Worm (Caenorhabditis elegans) whole organism, young adult: ENCODE measurements around the gene tex-2.

Experiments
- F10E7.11 ChIP-seq: sonication (generic microtip); optimal IDR thresholded peaks from 2 replicates; lab custom pipeline; 2017; ENCODE audit warnings: mild to moderate bottlenecking, missing genetic modification characterization, moderate library complexity, missing compliant biosample characterization
- K11D2.4 ChIP-seq: fragments of 200-800 bp; sonication (Bioruptor generic); IDR thresholded peaks from 2 replicates; pipeline ENCODE4 v1.3.6; 2022; ENCODE audit warnings: missing genetic modification reagents, missing genetic modification characterization, missing compliant biosample characterization
- dpl-1 ChIP-seq: fragments of 150-350 bp; optimal IDR thresholded peaks from 2 replicates; lab custom pipeline; 2014; ENCODE audit warnings: missing biosample characterization, missing genetic modification reagents, missing genetic modification characterization
- egl-18 ChIP-seq: fragments of 200-800 bp; sonication (Bioruptor generic); IDR thresholded peaks from 2 replicates; pipeline ENCODE4 v1.3.6; 2022; ENCODE audit warnings: missing genetic modification reagents, missing genetic modification characterization, missing compliant biosample characterization
- ekl-4 ChIP-seq: fragments of 200-800 bp; sonication (Bioruptor generic); IDR thresholded peaks from 2 replicates; pipeline ENCODE4 v1.3.6; 2022; ENCODE audit warnings: missing genetic modification reagents, missing genetic modification characterization, missing compliant biosample characterization
- ets-4 ChIP-seq: fragments of 200-800 bp; sonication (Bioruptor generic); optimal IDR thresholded peaks from 2 replicates; lab custom pipeline; 2018; ENCODE audit warnings: mild to moderate bottlenecking, missing genetic modification characterization, missing compliant biosample characterization
- nhr-120 ChIP-seq: fragments of 200-800 bp; sonication (Bioruptor generic); IDR thresholded peaks from 2 replicates; pipeline ENCODE4 v1.3.6; 2022; ENCODE audit warnings: missing genetic modification characterization, missing compliant biosample characterization
- pbrm-1 ChIP-seq: fragments of 200-800 bp; sonication (Bioruptor generic); IDR thresholded peaks from 2 replicates; pipeline ENCODE4 v1.3.6; 2022; ENCODE audit warnings: missing genetic modification reagents, missing genetic modification characterization, missing compliant biosample characterization
- unc-130 ChIP-seq: sonication (generic microtip); optimal IDR thresholded peaks from 2 replicates; lab custom pipeline; 2016; ENCODE audit warnings: missing genetic modification reagents, missing genetic modification characterization, missing compliant biosample characterization
- unc-62 ChIP-seq: fragments of 150-350 bp; optimal IDR thresholded peaks from 2 replicates; lab custom pipeline; 2014; ENCODE audit warnings: missing biosample characterization, missing genetic modification reagents, missing genetic modification characterization
- zim-3 ChIP-seq: sonication (generic microtip); optimal IDR thresholded peaks from 2 replicates; lab custom pipeline; 2017; ENCODE audit warnings: mild to moderate bottlenecking, missing genetic modification characterization, moderate library complexity, missing compliant biosample characterization
- ztf-22 ChIP-seq: fragments of 200-800 bp; sonication (Bioruptor generic); optimal IDR thresholded peaks from 2 replicates; lab custom pipeline; 2018; ENCODE audit warnings: mild to moderate bottlenecking, missing genetic modification characterization, moderate library complexity, missing compliant biosample characterization

DNA sequence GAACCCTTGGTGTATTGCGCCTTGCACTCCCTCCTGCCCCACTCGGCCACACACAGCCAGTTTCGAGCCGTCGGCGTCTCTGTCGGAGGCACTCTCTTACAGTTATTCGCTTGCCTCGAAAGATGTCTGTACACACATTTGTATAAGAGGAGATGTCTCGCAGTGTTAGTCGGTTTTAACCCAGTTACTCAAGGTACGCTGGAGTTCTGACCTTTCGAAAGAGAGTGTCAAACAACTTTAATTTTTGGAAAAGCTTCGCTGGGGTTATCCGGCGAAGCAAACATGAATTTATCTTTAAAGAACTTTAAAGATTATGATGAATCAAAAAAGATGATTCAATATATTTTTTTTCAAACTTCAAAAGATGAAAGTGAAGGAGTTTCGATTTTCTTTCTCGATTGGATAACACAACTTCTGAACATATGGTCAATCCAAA, 28.7 kb downstream of the tex-2 start:
- peak; percentile 100 for TF ChIP-seq pbrm-1 (GFP tag; lab: Robert Waterston, UW)
- TF ChIP-seq unc-130 (GFP tag; lab: Kevin White, UChicago) = peak; percentile 94
- peak; percentile 94 for TF ChIP-seq ets-4 (GFP tag; lab: Kevin White, UChicago)
- peak; percentile 93 for TF ChIP-seq nhr-120
- TF ChIP-seq ekl-4 (GFP tag; lab: Robert Waterston, UW) = peak; percentile 99
- TF ChIP-seq zim-3 (tag; lab: Kevin White, UChicago) = peak; percentile 95
- peak; percentile 98 for TF ChIP-seq ztf-22 (GFP tag; lab: Kevin White, UChicago)
- peak; percentile 95 for TF ChIP-seq egl-18 (GFP tag; lab: Robert Waterston, UW)
- peak; percentile 67 for TF ChIP-seq unc-62
- peak; percentile 11 for TF ChIP-seq dpl-1 (GFP tag; lab: Kevin White, UChicago)
- peak; percentile 88 for TF ChIP-seq F10E7.11
- TF ChIP-seq K11D2.4 (GFP tag; lab: Robert Waterston, UW) = peak; percentile 98
